Fruit fly (Drosophila melanogaster) whole organism, embryonic: ENCODE measurements around the gene SPH93.

Experiments
- Adf1 ChIP-seq: fragments of 200-800 bp; sonication (Bioruptor generic); IDR thresholded peaks from 2 replicates; pipeline ENCODE4 v1.3.6; 2022; ENCODE audit warnings: missing biosample characterization, missing genetic modification characterization
- Aef1 ChIP-seq: fragments of 200-800 bp; sonication (Bioruptor generic); IDR thresholded peaks from 3 replicates; pipeline ENCODE4 v1.3.6; 2022; ENCODE audit warnings: missing biosample characterization, missing genetic modification characterization
- Bgb ChIP-seq: fragments of 200-800 bp; sonication (Bioruptor generic); IDR thresholded peaks from 2 replicates; pipeline ENCODE4 v1.3.6; 2022; ENCODE audit warnings: missing biosample characterization, missing genetic modification characterization; ENCODE audit not compliant: partially characterized antibody
- CG10274 ChIP-seq: fragments of 200-800 bp; sonication (Bioruptor generic); optimal IDR thresholded peaks from 3 replicates; lab custom pipeline; 2017; ENCODE audit warnings: missing biosample characterization, mild to moderate bottlenecking, missing genetic modification characterization
- CG11085 ChIP-seq: fragments of 200-800 bp; sonication (Bioruptor generic); IDR thresholded peaks from 2 replicates; pipeline ENCODE4 v1.3.6; 2022; ENCODE audit warnings: missing biosample characterization, missing genetic modification characterization
- CG11247 ChIP-seq: fragments of 200-800 bp; sonication (Bioruptor generic); IDR thresholded peaks from 2 replicates; pipeline ENCODE4 v1.3.6; 2022; ENCODE audit warnings: missing biosample characterization, missing genetic modification characterization
- CG11695 ChIP-seq: fragments of 200-800 bp; sonication (Bioruptor generic); IDR thresholded peaks from 3 replicates; pipeline ENCODE4 v1.3.6; 2022; ENCODE audit warnings: missing biosample characterization, missing genetic modification characterization
- CG12071 ChIP-seq: fragments of 200-800 bp; sonication (Bioruptor generic); optimal IDR thresholded peaks from 3 replicates; lab custom pipeline; 2018; ENCODE audit warnings: missing biosample characterization, mild to moderate bottlenecking, missing genetic modification characterization
- CG1233 ChIP-seq: fragments of 200-800 bp; sonication (Bioruptor generic); optimal IDR thresholded peaks from 4 replicates; lab custom pipeline; 2018; ENCODE audit warnings: missing biosample characterization, mild to moderate bottlenecking, missing genetic modification characterization
- CG13287 ChIP-seq: fragments of 200-800 bp; sonication (Bioruptor generic); IDR thresholded peaks from 2 replicates; pipeline ENCODE4 v1.3.6; 2022; ENCODE audit warnings: missing biosample characterization, missing genetic modification characterization; ENCODE audit not compliant: partially characterized antibody
- CG14860 ChIP-seq: fragments of 200-800 bp; sonication (Bioruptor generic); IDR thresholded peaks from 3 replicates; pipeline ENCODE4 v1.3.6; 2022; ENCODE audit warnings: missing biosample characterization, missing genetic modification characterization; ENCODE audit not compliant: partially characterized antibody
- CG15514 ChIP-seq: fragments of 200-800 bp; sonication (Bioruptor generic); optimal IDR thresholded peaks from 3 replicates; lab custom pipeline; 2017; ENCODE audit warnings: missing biosample characterization, missing genetic modification characterization, mild to moderate bottlenecking, moderate library complexity, missing genetic modification reagents
- CG15601 ChIP-seq: fragments of 200-800 bp; sonication (Bioruptor generic); optimal IDR thresholded peaks from 3 replicates; lab custom pipeline; 2019; ENCODE audit warnings: missing biosample characterization, mild to moderate bottlenecking, missing genetic modification characterization, moderate library complexity
- CG2120 ChIP-seq: fragments of 200-800 bp; sonication (Bioruptor generic); optimal IDR thresholded peaks from 3 replicates; lab custom pipeline; 2016; ENCODE audit warnings: missing biosample characterization, missing genetic modification characterization
- CG33557 ChIP-seq: fragments of 200-800 bp; sonication (Bioruptor generic); optimal IDR thresholded peaks from 2 replicates; lab custom pipeline; 2019; ENCODE audit warnings: missing biosample characterization, mild to moderate bottlenecking, missing genetic modification characterization, moderate library complexity
- CG4617 ChIP-seq: fragments of 200-800 bp; sonication (Bioruptor generic); optimal IDR thresholded peaks from 3 replicates; lab custom pipeline; 2016; ENCODE audit warnings: missing biosample characterization, missing genetic modification characterization, borderline replicate concordance
- CG6765 ChIP-seq: fragments of 200-800 bp; sonication (Bioruptor generic); optimal IDR thresholded peaks from 3 replicates; lab custom pipeline; 2017; ENCODE audit warnings: missing biosample characterization, mild to moderate bottlenecking, missing genetic modification characterization
- CG9817 ChIP-seq: fragments of 200-800 bp; sonication (Bioruptor generic); optimal IDR thresholded peaks from 2 replicates; lab custom pipeline; 2018; ENCODE audit warnings: missing biosample characterization, mild to moderate bottlenecking, missing genetic modification characterization, moderate library complexity
- Dp ChIP-seq: fragments of 200-800 bp; sonication (Bioruptor generic); optimal IDR thresholded peaks from 2 replicates; lab custom pipeline; 2018; ENCODE audit warnings: missing biosample characterization, mild to moderate bottlenecking, missing genetic modification characterization, moderate library complexity
- E2f2 ChIP-seq: fragments of 200-800 bp; sonication (Bioruptor generic); IDR thresholded peaks from 2 replicates; pipeline ENCODE4 v1.3.6; 2022; ENCODE audit warnings: missing biosample characterization, missing genetic modification characterization
- Ets97D ChIP-seq: fragments of 200-800 bp; sonication (Bioruptor generic); optimal IDR thresholded peaks from 3 replicates; lab custom pipeline; 2016; ENCODE audit warnings: missing biosample characterization, missing genetic modification characterization
- Fer1 ChIP-seq: fragments of 200-800 bp; sonication (Bioruptor generic); optimal IDR thresholded peaks from 2 replicates; lab custom pipeline; 2017; ENCODE audit warnings: missing biosample characterization, mild to moderate bottlenecking, missing genetic modification characterization
- Hand ChIP-seq: fragments of 200-800 bp; sonication (Bioruptor generic); optimal IDR thresholded peaks from 2 replicates; lab custom pipeline; 2017; ENCODE audit warnings: mild to moderate bottlenecking, missing biosample characterization, missing genetic modification reagents, missing genetic modification characterization
- HmgZ ChIP-seq: fragments of 200-800 bp; sonication (Bioruptor generic); optimal IDR thresholded peaks from 2 replicates; lab custom pipeline; 2018; ENCODE audit warnings: missing biosample characterization, mild to moderate bottlenecking, missing genetic modification characterization
- MBD-R2 ChIP-seq: fragments of 200-800 bp; sonication (Bioruptor generic); IDR thresholded peaks from 2 replicates; pipeline ENCODE4 v1.3.6; 2022; ENCODE audit warnings: missing biosample characterization, missing genetic modification characterization
- Mes4 ChIP-seq: fragments of 200-800 bp; sonication (Bioruptor generic); optimal IDR thresholded peaks from 2 replicates; lab custom pipeline; 2016; ENCODE audit warnings: missing biosample characterization, missing genetic modification characterization
- Opbp ChIP-seq: fragments of 200-800 bp; sonication (Bioruptor generic); IDR thresholded peaks from 3 replicates; pipeline ENCODE4 v1.3.6; 2022; ENCODE audit warnings: missing biosample characterization, missing genetic modification characterization; ENCODE audit not compliant: partially characterized antibody
- ase ChIP-seq: fragments of 200-800 bp; sonication (Bioruptor generic); IDR thresholded peaks from 3 replicates; pipeline ENCODE4 v1.3.6; 2022; ENCODE audit warnings: missing biosample characterization, missing genetic modification characterization
- caup ChIP-seq: fragments of 200-800 bp; sonication (Bioruptor generic); optimal IDR thresholded peaks from 3 replicates; lab custom pipeline; 2017; ENCODE audit warnings: missing biosample characterization, mild to moderate bottlenecking, missing genetic modification characterization, moderate library complexity; ENCODE audit not compliant: severe bottlenecking
- chinmo ChIP-seq: fragments of 200-800 bp; sonication (Bioruptor generic); IDR thresholded peaks from 4 replicates; pipeline ENCODE4 v1.3.6; 2022; ENCODE audit warnings: missing biosample characterization, missing genetic modification characterization; ENCODE audit not compliant: partially characterized antibody
- crol ChIP-seq: fragments of 200-800 bp; sonication (Bioruptor generic); IDR thresholded peaks from 2 replicates; pipeline ENCODE4 v1.3.6; 2022; ENCODE audit warnings: missing biosample characterization, missing genetic modification characterization
- da ChIP-seq: fragments of 200-800 bp; sonication (Bioruptor generic); optimal IDR thresholded peaks from 2 replicates; lab custom pipeline; 2016; ENCODE audit warnings: missing biosample characterization, missing genetic modification characterization
- en ChIP-seq: fragments of 200-800 bp; sonication (Bioruptor generic); optimal IDR thresholded peaks from 2 replicates; lab custom pipeline; 2016; ENCODE audit warnings: missing biosample characterization, missing genetic modification characterization
- esg ChIP-seq: fragments of 200-800 bp; sonication (Bioruptor generic); conservative IDR thresholded peaks from 2 replicates; pipeline ENCODE4 v1.3.6; 2022; ENCODE audit warnings: missing biosample characterization, missing genetic modification characterization
- eve ChIP-seq, 2 experiments: fragments of >200 bp; optimal IDR thresholded peaks; 2 replicates each; lab custom pipeline; 2017; ENCODE audit warnings: missing biosample characterization in 2 of 2, missing genetic modification characterization in 2 of 2
- ewg ChIP-seq: fragments of 200-800 bp; sonication (Bioruptor generic); optimal IDR thresholded peaks from 3 replicates; lab custom pipeline; 2017; ENCODE audit warnings: mild to moderate bottlenecking, missing biosample characterization, missing genetic modification reagents, missing genetic modification characterization
- gro ChIP-seq: fragments of 200-800 bp; sonication (Bioruptor generic); optimal IDR thresholded peaks from 2 replicates; lab custom pipeline; 2016; ENCODE audit warnings: missing biosample characterization, missing genetic modification characterization
- her ChIP-seq: fragments of 200-800 bp; sonication (Bioruptor generic); optimal IDR thresholded peaks from 2 replicates; lab custom pipeline; 2016; ENCODE audit warnings: missing biosample characterization, missing genetic modification characterization
- pzg ChIP-seq: fragments of 200-800 bp; sonication (Bioruptor generic); optimal IDR thresholded peaks from 3 replicates; lab custom pipeline; 2018; ENCODE audit warnings: missing biosample characterization, mild to moderate bottlenecking, missing genetic modification characterization, moderate library complexity
- run ChIP-seq: fragments of 200-800 bp; sonication (Bioruptor generic); optimal IDR thresholded peaks from 3 replicates; lab custom pipeline; 2018; ENCODE audit warnings: missing biosample characterization, mild to moderate bottlenecking, missing genetic modification characterization
- sc ChIP-seq, 3 experiments: fragments of >200 bp in 2 of 3; fragments of 200-800 bp in 1 of 3; sonication (Bioruptor generic) in 1 of 3; optimal IDR thresholded peaks; 2 replicates in 2 of 3; 3 replicates in 1 of 3; lab custom pipeline; 2017; ENCODE audit warnings: mild to moderate bottlenecking in 1 of 3, missing biosample characterization in 1 of 3, missing genetic modification characterization in 1 of 3, missing genetic modification reagents in 1 of 3
- sens ChIP-seq: fragments of 200-800 bp; sonication (Bioruptor generic); peaks from one replicate; lab custom pipeline; 2016; ENCODE audit warnings: missing biosample characterization, missing genetic modification characterization
- stc ChIP-seq: fragments of 200-800 bp; sonication (Bioruptor generic); IDR thresholded peaks from 2 replicates; pipeline ENCODE4 v1.3.6; 2022; ENCODE audit warnings: missing biosample characterization, missing genetic modification characterization
- vvl ChIP-seq: fragments of 200-800 bp; sonication (Bioruptor generic); IDR thresholded peaks from 2 replicates; pipeline ENCODE4 v1.3.6; 2022; ENCODE audit warnings: missing biosample characterization, missing genetic modification characterization
- wdn ChIP-seq: fragments of 200-800 bp; sonication (Bioruptor generic); IDR thresholded peaks from 2 replicates; pipeline ENCODE4 v1.3.6; 2022; ENCODE audit warnings: missing biosample characterization, missing genetic modification characterization
- zen2 ChIP-seq: fragments of 200-800 bp; sonication (Bioruptor generic); IDR thresholded peaks from 3 replicates; pipeline ENCODE4 v1.3.6; 2022; ENCODE audit warnings: missing biosample characterization, missing genetic modification characterization; ENCODE audit not compliant: partially characterized antibody

The SPH93 gene

dm6 chr2L:17433030-17433912 lies 22.5 kb downstream of the SPH93 start, which contains the start of the genes Dif and CG5043:
TSS of gene Dif (minus strand) at chr2L:17433161.
TSS of gene CG5043 (plus strand) at chr2L:17433862.
- TF ChIP-seq caup (GFP tag; lab: Kevin White, UChicago) (peak; percentile 29), CG12071 (peak; percentile 41), MBD-R2 (peak; percentile 28; the same call in 1 of the 2 replicates), ewg (GFP tag; lab: Kevin White, UChicago) (peak; percentile 60), Mes4 (GFP tag; lab: Kevin White, UChicago) (no peak), zen2 (GFP tag; lab: Robert Waterston, UW) (peak; percentile 60; the same call in 1 of the 3 replicates), Aef1 (GFP tag; lab: Robert Waterston, UW) (peak; percentile 66), CG14860 (no peak), Bgb (GFP tag; lab: Robert Waterston, UW) (peak; percentile 48; the same call in 1 of the 2 replicates), her (GFP tag; lab: Kevin White, UChicago) (peak; percentile 20), CG11695 (0 out of 3 replicates have a peak, but pooled peaks have one; percentile 21), CG9817 (tag; lab: Kevin White, UChicago) (no peak), gro (GFP tag; lab: Kevin White, UChicago) (no peak), CG1233 (GFP tag; lab: Kevin White, UChicago) (peak; percentile 7), Dp (peak; percentile 73), E2f2 (GFP tag; lab: Robert Waterston, UW) (peak; percentile 86), CG10274 (GFP tag; lab: Kevin White, UChicago) (no peak), CG15514 (GFP tag; lab: Kevin White, UChicago) (peak; percentile 28), Opbp (GFP tag; lab: Robert Waterston, UW) (0 out of 3 replicates have a peak, but pooled peaks have one; percentile 18), CG4617 (GFP tag; lab: Kevin White, UChicago) (no peak), CG13287 (GFP tag; lab: Robert Waterston, UW) (peak; percentile 31), Hand (GFP tag; lab: Kevin White, UChicago) (peak; percentile 1), Adf1 (peak; percentile 55; the same call in 1 of the 2 replicates), crol (GFP tag; lab: Robert Waterston, UW) (peak; percentile 90), HmgZ (tag; lab: Kevin White, UChicago) (peak; percentile 23), CG6765 (GFP tag; lab: Kevin White, UChicago) (peak; percentile 41), Ets97D (GFP tag; lab: Kevin White, UChicago) (peak; percentile 61), vvl (0 out of 2 replicates have a peak, but pooled peaks have one; percentile 50), wdn (GFP tag; lab: Robert Waterston, UW) (no peak), chinmo (GFP tag; lab: Robert Waterston, UW) (peak; percentile 81; the same call in 1 of the 4 replicates)

dm6 chr2L:17431359-17431675 lies 24.4 kb downstream of the SPH93 start:
- TF ChIP-seq gro (GFP tag; lab: Kevin White, UChicago) (no peak), ase (GFP tag; lab: Robert Waterston, UW) (no peak), run (peak; percentile 20), CG11085 (no peak), CG11247 (no peak), esg (GFP tag; lab: Robert Waterston, UW) (peak; percentile 55), CG4617 (GFP tag; lab: Kevin White, UChicago) (no peak), Dp (no peak), CG33557 (no peak), HmgZ (tag; lab: Kevin White, UChicago) (no peak), sc (optimal IDR thresholded peaks at IDR 0.05; lab: Kevin White, UChicago) (no peak), sc (GFP tag; optimal IDR thresholded peaks at IDR 0.05; lab: Kevin White, UChicago) (no peak), pzg (GFP tag; lab: Kevin White, UChicago) (no peak), sens (peak; percentile 79), CG2120 (GFP tag; lab: Kevin White, UChicago) (no peak), CG13287 (GFP tag; lab: Robert Waterston, UW) (no peak), en (GFP tag; lab: Kevin White, UChicago) (no peak), stc (GFP tag; lab: Robert Waterston, UW) (0 out of 2 replicates have a peak, but pooled peaks have one; percentile 4), Fer1 (GFP tag; lab: Kevin White, UChicago) (no peak), CG15601 (tag; lab: Kevin White, UChicago) (no peak), da (GFP tag; lab: Kevin White, UChicago) (no peak), eve (GFP tag; optimal IDR thresholded peaks at IDR 0.05; lab: Kevin White, UChicago) (peak in 1 of 2 experiments; percentile 18)
